Worm (Caenorhabditis elegans) whole organism, L2 larva: Measurements from ENCODE around the gene T02H6.8.

Experiments used
- F13H6.1 ChIP-seq: sonication (generic microtip); optimal IDR thresholded peaks from 2 replicates; lab custom pipeline; 2016; ENCODE audit warnings: missing genetic modification characterization, missing compliant biosample characterization
- R02D3.7 ChIP-seq: fragments of 150-350 bp; optimal IDR thresholded peaks from 2 replicates; lab custom pipeline; 2014; ENCODE audit warnings: missing biosample characterization, missing genetic modification characterization
- Y55F3AM.14 ChIP-seq: fragments of 200-800 bp; sonication (Bioruptor generic); optimal IDR thresholded peaks from 2 replicates; lab custom pipeline; 2018; ENCODE audit warnings: mild to moderate bottlenecking, missing genetic modification characterization, missing compliant biosample characterization
- ZK546.5 ChIP-seq: sonication (generic microtip); optimal IDR thresholded peaks from 2 replicates; lab custom pipeline; 2017; ENCODE audit warnings: missing biosample characterization, missing genetic modification characterization
- alr-1 ChIP-seq: fragments of 150-350 bp; optimal IDR thresholded peaks from 2 replicates; lab custom pipeline; 2014; ENCODE audit warnings: missing biosample characterization, missing genetic modification characterization
- blmp-1 ChIP-seq: sonication (generic microtip); optimal IDR thresholded peaks from 2 replicates; lab custom pipeline; 2017; ENCODE audit warnings: missing genetic modification characterization, mild to moderate bottlenecking, missing compliant biosample characterization, antibody characterized with exemption, moderate library complexity; ENCODE audit not compliant: insufficient read depth
- ceh-16 ChIP-seq: fragments of 150-350 bp; optimal IDR thresholded peaks from 2 replicates; lab custom pipeline; 2014; ENCODE audit warnings: missing biosample characterization, missing genetic modification characterization
- ceh-82 ChIP-seq: fragments of 150-350 bp; optimal IDR thresholded peaks from 2 replicates; lab custom pipeline; 2014; ENCODE audit warnings: missing biosample characterization, missing genetic modification characterization
- crh-2 ChIP-seq: sonication (generic microtip); optimal IDR thresholded peaks from 2 replicates; lab custom pipeline; 2017; ENCODE audit warnings: missing biosample characterization, missing genetic modification characterization
- dmd-4 ChIP-seq: sonication (generic microtip); optimal IDR thresholded peaks from 2 replicates; lab custom pipeline; 2017; ENCODE audit warnings: missing biosample characterization, missing genetic modification characterization
- egl-27 ChIP-seq: sonication (generic microtip); optimal IDR thresholded peaks from 3 replicates; lab custom pipeline; 2017; ENCODE audit warnings: missing biosample characterization, missing genetic modification reagents, missing genetic modification characterization
- elt-1 ChIP-seq: fragments of 150-350 bp; optimal IDR thresholded peaks from 2 replicates; lab custom pipeline; 2014; ENCODE audit warnings: missing biosample characterization, missing genetic modification characterization
- elt-3 ChIP-seq: sonication (generic microtip); optimal IDR thresholded peaks from 2 replicates; lab custom pipeline; 2017; ENCODE audit warnings: missing biosample characterization, missing genetic modification characterization
- lin-11 ChIP-seq: fragments of 150-350 bp; sonication (generic microtip); optimal IDR thresholded peaks from 2 replicates; lab custom pipeline; 2014; ENCODE audit warnings: missing biosample characterization, missing genetic modification characterization, inconsistent platforms, mixed read lengths
- lin-13 ChIP-seq: fragments of 150-350 bp; optimal IDR thresholded peaks from 2 replicates; lab custom pipeline; 2014; ENCODE audit warnings: missing biosample characterization, missing genetic modification reagents, missing genetic modification characterization
- lin-39 ChIP-seq: fragments of 150-350 bp; optimal IDR thresholded peaks from 2 replicates; lab custom pipeline; 2014; ENCODE audit warnings: missing biosample characterization, missing genetic modification reagents, missing genetic modification characterization
- lsy-2 ChIP-seq, 2 experiments: fragments of 150-350 bp in 1 of 2; sonication (generic microtip) in 1 of 2; optimal IDR thresholded peaks; 2 replicates each; lab custom pipeline; 2014 to 2017; ENCODE audit warnings: missing biosample characterization in 2 of 2, missing genetic modification characterization in 2 of 2
- mab-5 ChIP-seq: fragments of 150-350 bp; optimal IDR thresholded peaks from 2 replicates; lab custom pipeline; 2014; ENCODE audit warnings: missing biosample characterization, missing genetic modification characterization
- nhr-11 ChIP-seq: fragments of 150-350 bp; optimal IDR thresholded peaks from 2 replicates; lab custom pipeline; 2014; ENCODE audit warnings: missing biosample characterization, missing genetic modification characterization
- nhr-12 ChIP-seq: fragments of 150-350 bp; optimal IDR thresholded peaks from 2 replicates; lab custom pipeline; 2014; ENCODE audit warnings: missing biosample characterization, missing genetic modification characterization
- nhr-129 ChIP-seq: fragments of 150-350 bp; optimal IDR thresholded peaks from 2 replicates; lab custom pipeline; 2014; ENCODE audit warnings: missing biosample characterization, missing genetic modification characterization
- nhr-25 ChIP-seq: fragments of 150-350 bp; sonication (generic microtip); optimal IDR thresholded peaks from 3 replicates; lab custom pipeline; 2014; ENCODE audit warnings: missing biosample characterization, missing genetic modification characterization
- nhr-6 ChIP-seq: fragments of 150-350 bp; optimal IDR thresholded peaks from 2 replicates; lab custom pipeline; 2014; ENCODE audit warnings: missing biosample characterization, missing genetic modification characterization
- peb-1 ChIP-seq: fragments of 150-350 bp; optimal IDR thresholded peaks from 2 replicates; lab custom pipeline; 2014; ENCODE audit warnings: missing biosample characterization, missing genetic modification characterization
- sem-4 ChIP-seq: fragments of 150-350 bp; optimal IDR thresholded peaks from 2 replicates; lab custom pipeline; 2014; ENCODE audit warnings: missing biosample characterization, missing genetic modification reagents, missing genetic modification characterization
- skn-1 ChIP-seq: sonication (generic microtip); optimal IDR thresholded peaks from 2 replicates; lab custom pipeline; 2017; ENCODE audit warnings: missing biosample characterization, missing genetic modification characterization
- sma-3 ChIP-seq: sonication (generic microtip); optimal IDR thresholded peaks from 2 replicates; lab custom pipeline; 2016; ENCODE audit warnings: missing genetic modification reagents, missing genetic modification characterization, missing compliant biosample characterization
- sma-9 ChIP-seq, 2 experiments: fragments of 150-350 bp in 1 of 2; sonication (generic microtip) in 1 of 2; optimal IDR thresholded peaks; 2 replicates each; lab custom pipeline; 2014 to 2016; ENCODE audit warnings: missing genetic modification characterization in 2 of 2, mild to moderate bottlenecking in 1 of 2, missing biosample characterization in 1 of 2, missing compliant biosample characterization in 1 of 2, missing genetic modification reagents in 1 of 2, moderate library complexity in 1 of 2
- unc-55 ChIP-seq: fragments of 150-350 bp; sonication (generic microtip); optimal IDR thresholded peaks from 3 replicates; lab custom pipeline; 2014; ENCODE audit warnings: missing biosample characterization, missing genetic modification reagents, missing genetic modification characterization
- unc-62 ChIP-seq: fragments of 150-350 bp; optimal IDR thresholded peaks from 2 replicates; lab custom pipeline; 2014; ENCODE audit warnings: missing biosample characterization, missing genetic modification reagents, missing genetic modification characterization
- zag-1 ChIP-seq: fragments of 150-350 bp; optimal IDR thresholded peaks from 2 replicates; lab custom pipeline; 2014; ENCODE audit warnings: missing biosample characterization, missing genetic modification characterization
- ztf-4 ChIP-seq: fragments of 150-350 bp; optimal IDR thresholded peaks from 2 replicates; lab custom pipeline; 2014; ENCODE audit warnings: missing biosample characterization, missing genetic modification characterization

The T02H6.8 gene

ce11 chrII:671025-671424 is 9.6 kb upstream of the T02H6.8 start, which contains the start of gene sri-46:
Gene sri-46, minus strand, starts transcription at chrII:671125.
- TF ChIP-seq nhr-11 (tag; lab: Kevin White, UChicago) (no peak), elt-1 (no peak), elt-3 (tag; lab: Kevin White, UChicago) (no peak), sem-4 (tag; lab: Kevin White, UChicago) (no peak), crh-2 (tag; lab: Kevin White, UChicago) (no peak), Y55F3AM.14 (no peak), peb-1 (tag; lab: Kevin White, UChicago) (no peak), sma-3 (GFP tag; lab: Kevin White, UChicago) (no peak), alr-1 (tag; lab: Kevin White, UChicago) (no peak), lin-11 (tag; lab: Kevin White, UChicago) (no peak), ceh-82 (tag; lab: Kevin White, UChicago) (no peak), sma-9 (GFP tag; optimal IDR thresholded peaks at IDR 0.05; lab: Kevin White, UChicago) (no peak), sma-9 (tag; optimal IDR thresholded peaks at IDR 0.05; lab: Kevin White, UChicago) (no peak), nhr-129 (tag; lab: Kevin White, UChicago) (no peak)
- TF ChIP-seq, all 48 proteins: peak for 0

- no peak for TF ChIP-seq sem-4 (tag; lab: Kevin White, UChicago)
- TF ChIP-seq nhr-129 (tag; lab: Kevin White, UChicago), result no peak
- no peak for TF ChIP-seq mab-5 (tag; lab: Kevin White, UChicago)
- no peak for TF ChIP-seq elt-1
- no peak for TF ChIP-seq zag-1 (tag; lab: Kevin White, UChicago)
- no peak for TF ChIP-seq lin-39 (tag; lab: Kevin White, UChicago)
- no peak for TF ChIP-seq egl-27 (tag; lab: Kevin White, UChicago)
- TF ChIP-seq nhr-12 (tag; lab: Kevin White, UChicago), result no peak
- TF ChIP-seq F13H6.1, result no peak
- no peak for TF ChIP-seq lin-11 (tag; lab: Kevin White, UChicago)
- TF ChIP-seq R02D3.7 (tag; lab: Kevin White, UChicago), result no peak
- no peak for TF ChIP-seq ceh-16 (tag; lab: Kevin White, UChicago)
- TF ChIP-seq unc-62 (GFP tag; lab: Kevin White, UChicago), result no peak
These were observed 6.5 kb upstream of the T02H6.8 start, which contains the start of gene Y39F10C.3 for ce11 chrII:674116-674515. Gene Y39F10C.3, plus strand, starts transcription at chrII:674416.

ce11 chrII:675303-675702 is 5.3 kb upstream of the T02H6.8 start, which contains the start of gene Y39F10C.1:
Gene Y39F10C.1, plus strand, starts transcription at chrII:675603.
- TF ChIP-seq nhr-12 (tag; lab: Kevin White, UChicago), result no peak
- no peak for TF ChIP-seq R02D3.7 (tag; lab: Kevin White, UChicago)
- TF ChIP-seq lsy-2 (tag; optimal IDR thresholded peaks at IDR 0.05; lab: Kevin White, UChicago), result no peak
- no peak for TF ChIP-seq peb-1 (tag; lab: Kevin White, UChicago)
- no peak for TF ChIP-seq dmd-4 (tag; lab: Kevin White, UChicago)
- no peak for TF ChIP-seq zag-1 (tag; lab: Kevin White, UChicago)

ce11 chrII:675822-676221 is 4.8 kb upstream of the T02H6.8 start:
- TF ChIP-seq F13H6.1, result no peak
- no peak for TF ChIP-seq ceh-16 (tag; lab: Kevin White, UChicago)
- TF ChIP-seq lin-13 (GFP tag; lab: Kevin White, UChicago), result no peak
- TF ChIP-seq nhr-25, result no peak
- TF ChIP-seq unc-55 (GFP tag; lab: Kevin White, UChicago), result no peak
- no peak for TF ChIP-seq skn-1 (tag; lab: Kevin White, UChicago)
- TF ChIP-seq Y55F3AM.14, result no peak
- TF ChIP-seq nhr-6 (tag; lab: Kevin White, UChicago), result no peak
- no peak for TF ChIP-seq ztf-4 (tag; lab: Kevin White, UChicago)
- TF ChIP-seq ZK546.5 (tag; lab: Kevin White, UChicago), result no peak
- TF ChIP-seq sma-9 (GFP tag; optimal IDR thresholded peaks at IDR 0.05; lab: Kevin White, UChicago), result no peak
- no peak for TF ChIP-seq sma-9 (tag; optimal IDR thresholded peaks at IDR 0.05; lab: Kevin White, UChicago)

ce11 chrII:678581-678980 is 2.1 kb upstream of the T02H6.8 start, which contains the start of gene T02H6.9:
Gene T02H6.9, plus strand, starts transcription at chrII:678881.
- no peak for TF ChIP-seq mab-5 (tag; lab: Kevin White, UChicago)
- TF ChIP-seq ceh-82 (tag; lab: Kevin White, UChicago), result no peak
- TF ChIP-seq sma-9 (GFP tag; optimal IDR thresholded peaks at IDR 0.05; lab: Kevin White, UChicago), result no peak
- TF ChIP-seq sma-9 (tag; optimal IDR thresholded peaks at IDR 0.05; lab: Kevin White, UChicago), result no peak
- no peak for TF ChIP-seq lin-39 (tag; lab: Kevin White, UChicago)
- TF ChIP-seq nhr-129 (tag; lab: Kevin White, UChicago), result no peak
- TF ChIP-seq elt-3 (tag; lab: Kevin White, UChicago), result no peak
- TF ChIP-seq blmp-1 (tag; lab: Kevin White, UChicago), result no peak
- no peak for TF ChIP-seq nhr-11 (tag; lab: Kevin White, UChicago)
- no peak for TF ChIP-seq alr-1 (tag; lab: Kevin White, UChicago)
- TF ChIP-seq, all 48 proteins: peak for 0
